Fruit fly (Drosophila melanogaster) whole organism, embryonic: ENCODE results near the gene AGO2.
A peak's percentile ranks its signal among the peaks of the same experiment; 100 is the strongest.

Experiments used
- Abd-B ChIP-seq: fragments of 200-800 bp; sonication (Bioruptor generic); optimal IDR thresholded peaks from 2 replicates; lab custom pipeline; 2018; ENCODE audit warnings: missing biosample characterization, mild to moderate bottlenecking, missing genetic modification characterization, moderate library complexity
- Bdp1 ChIP-seq: fragments of 200-800 bp; sonication (Bioruptor generic); optimal IDR thresholded peaks from 3 replicates; lab custom pipeline; 2016; ENCODE audit warnings: missing biosample characterization, missing genetic modification characterization
- C15 ChIP-seq: fragments of 200-800 bp; sonication (Bioruptor generic); IDR thresholded peaks from 3 replicates; pipeline ENCODE4 v1.3.6; 2022; ENCODE audit warnings: missing biosample characterization, missing genetic modification characterization
- CG11085 ChIP-seq: fragments of 200-800 bp; sonication (Bioruptor generic); IDR thresholded peaks from 2 replicates; pipeline ENCODE4 v1.3.6; 2022; ENCODE audit warnings: missing biosample characterization, missing genetic modification characterization
- CG11398 ChIP-seq: fragments of 200-800 bp; sonication (Bioruptor generic); optimal IDR thresholded peaks from 2 replicates; lab custom pipeline; 2016; ENCODE audit warnings: missing biosample characterization, missing genetic modification characterization
- CG11695 ChIP-seq: fragments of 200-800 bp; sonication (Bioruptor generic); IDR thresholded peaks from 3 replicates; pipeline ENCODE4 v1.3.6; 2022; ENCODE audit warnings: missing biosample characterization, missing genetic modification characterization
- CG12155 ChIP-seq: fragments of 200-800 bp; sonication (Bioruptor generic); optimal IDR thresholded peaks from 3 replicates; lab custom pipeline; 2016; ENCODE audit warnings: missing biosample characterization, missing genetic modification characterization
- CG12219 ChIP-seq: fragments of 200-800 bp; sonication (Bioruptor generic); optimal IDR thresholded peaks from 3 replicates; lab custom pipeline; 2018; ENCODE audit warnings: missing biosample characterization, mild to moderate bottlenecking, missing genetic modification characterization
- CG12391 ChIP-seq: fragments of 200-800 bp; sonication (Bioruptor generic); optimal IDR thresholded peaks from 3 replicates; lab custom pipeline; 2018; ENCODE audit warnings: missing biosample characterization, mild to moderate bottlenecking, missing genetic modification characterization, moderate library complexity
- CG12744 ChIP-seq: fragments of 200-800 bp; sonication (Bioruptor generic); optimal IDR thresholded peaks from 2 replicates; lab custom pipeline; 2016; ENCODE audit warnings: missing biosample characterization, missing genetic modification characterization
- CG12942 ChIP-seq: fragments of 200-800 bp; sonication (Bioruptor generic); optimal IDR thresholded peaks from 3 replicates; lab custom pipeline; 2016; ENCODE audit warnings: missing biosample characterization, missing genetic modification characterization
- CG14050 ChIP-seq: fragments of 200-800 bp; sonication (Bioruptor generic); IDR thresholded peaks from 3 replicates; pipeline ENCODE4 v1.3.6; 2022; ENCODE audit warnings: missing biosample characterization, missing genetic modification characterization
- CG15696 ChIP-seq: fragments of 200-800 bp; sonication (Bioruptor generic); optimal IDR thresholded peaks from 2 replicates; lab custom pipeline; 2019; ENCODE audit warnings: missing biosample characterization, mild to moderate bottlenecking, missing genetic modification characterization, moderate library complexity
- CG17361 ChIP-seq: fragments of 200-800 bp; sonication (Bioruptor generic); IDR thresholded peaks from 3 replicates; pipeline ENCODE4 v1.3.6; 2022; ENCODE audit warnings: missing biosample characterization, missing genetic modification characterization
- CG17829 ChIP-seq: fragments of 200-800 bp; optimal IDR thresholded peaks from 2 replicates; lab custom pipeline; 2019; ENCODE audit warnings: missing biosample characterization, mild to moderate bottlenecking, missing genetic modification characterization, moderate library complexity
- CG18764 ChIP-seq: fragments of 200-800 bp; sonication (Bioruptor generic); optimal IDR thresholded peaks from 3 replicates; lab custom pipeline; 2016; ENCODE audit warnings: missing biosample characterization, missing genetic modification characterization
- CG30403 ChIP-seq: fragments of 200-800 bp; sonication (Bioruptor generic); optimal IDR thresholded peaks from 3 replicates; lab custom pipeline; 2016; ENCODE audit warnings: missing biosample characterization, missing genetic modification characterization
- CG31365 ChIP-seq: fragments of 200-800 bp; sonication (Bioruptor generic); optimal IDR thresholded peaks from 2 replicates; lab custom pipeline; 2018; ENCODE audit warnings: missing biosample characterization, mild to moderate bottlenecking, missing genetic modification characterization
- CG7357 ChIP-seq: fragments of 200-800 bp; sonication (Bioruptor generic); IDR thresholded peaks from 3 replicates; pipeline ENCODE4 v1.3.6; 2022; ENCODE audit warnings: missing biosample characterization, missing genetic modification characterization
- CG7987 ChIP-seq: fragments of 200-800 bp; sonication (Bioruptor generic); optimal IDR thresholded peaks from 2 replicates; lab custom pipeline; 2018; ENCODE audit warnings: missing biosample characterization, mild to moderate bottlenecking, missing genetic modification characterization, moderate library complexity
- CG8359 ChIP-seq: fragments of 200-800 bp; sonication (Bioruptor generic); optimal IDR thresholded peaks from 2 replicates; lab custom pipeline; 2017; ENCODE audit warnings: missing biosample characterization, mild to moderate bottlenecking, missing genetic modification characterization, borderline replicate concordance
- Dip3 ChIP-seq: fragments of 200-800 bp; sonication (Bioruptor generic); optimal IDR thresholded peaks from 3 replicates; lab custom pipeline; 2016; ENCODE audit warnings: missing biosample characterization, missing genetic modification characterization
- Gug ChIP-seq: fragments of 200-800 bp; sonication (Bioruptor generic); IDR thresholded peaks from 4 replicates; pipeline ENCODE4 v1.3.6; 2022; ENCODE audit warnings: missing biosample characterization, missing genetic modification characterization
- HLH4C ChIP-seq: fragments of 200-800 bp; sonication (Bioruptor generic); IDR thresholded peaks from 3 replicates; pipeline ENCODE4 v1.3.6; 2022; ENCODE audit warnings: missing biosample characterization, missing genetic modification characterization; ENCODE audit not compliant: partially characterized antibody
- Jarid2 ChIP-seq: fragments of 200-800 bp; sonication (Bioruptor generic); optimal IDR thresholded peaks from 3 replicates; lab custom pipeline; 2017; ENCODE audit warnings: mild to moderate bottlenecking, missing biosample characterization, missing genetic modification reagents, missing genetic modification characterization
- MESR4 ChIP-seq: fragments of 200-800 bp; sonication (Bioruptor generic); optimal IDR thresholded peaks from 2 replicates; lab custom pipeline; 2018; ENCODE audit warnings: missing biosample characterization, mild to moderate bottlenecking, missing genetic modification characterization, moderate library complexity
- MTF-1 ChIP-seq: fragments of 200-800 bp; sonication (Bioruptor generic); optimal IDR thresholded peaks from 2 replicates; lab custom pipeline; 2018; ENCODE audit warnings: missing biosample characterization, mild to moderate bottlenecking, missing genetic modification characterization, borderline replicate concordance
- Med ChIP-seq: fragments of 200-800 bp; sonication (Bioruptor generic); peaks from one replicate; lab custom pipeline; 2016; ENCODE audit warnings: missing biosample characterization, missing genetic modification characterization, mild to moderate bottlenecking, inconsistent platforms, moderate library complexity
- Oaz ChIP-seq: fragments of 200-800 bp; sonication (Bioruptor generic); IDR thresholded peaks from 2 replicates; pipeline ENCODE4 v1.3.6; 2022; ENCODE audit warnings: missing biosample characterization, missing genetic modification characterization
- Pdp1 ChIP-seq, 2 experiments: fragments of 200-800 bp; sonication (Bioruptor generic); optimal IDR thresholded peaks; 3 replicates each; lab custom pipeline; 2016; ENCODE audit warnings: missing biosample characterization in 2 of 2, missing genetic modification characterization in 2 of 2, mild to moderate bottlenecking in 1 of 2, moderate library complexity in 1 of 2
- Ptx1 ChIP-seq: fragments of 200-800 bp; sonication (Bioruptor generic); IDR thresholded peaks from 2 replicates; pipeline ENCODE4 v1.3.6; 2022; ENCODE audit warnings: missing biosample characterization, missing genetic modification characterization
- Ravus ChIP-seq: fragments of 200-800 bp; sonication (Bioruptor generic); IDR thresholded peaks from 2 replicates; pipeline ENCODE4 v1.3.6; 2022; ENCODE audit warnings: missing biosample characterization, missing genetic modification characterization
- Side ChIP-seq: fragments of 200-800 bp; sonication (Bioruptor generic); optimal IDR thresholded peaks from 2 replicates; lab custom pipeline; 2016; ENCODE audit warnings: missing biosample characterization, missing genetic modification characterization
- Sin3A ChIP-seq: fragments of >200 bp; optimal IDR thresholded peaks from 2 replicates; lab custom pipeline; 2018
- Sox100B ChIP-seq: fragments of 200-800 bp; sonication (Bioruptor generic); optimal IDR thresholded peaks from 3 replicates; lab custom pipeline; 2018; ENCODE audit warnings: missing biosample characterization, mild to moderate bottlenecking, missing genetic modification characterization
- Taf1 ChIP-seq: fragments of 200-800 bp; sonication (Bioruptor generic); IDR thresholded peaks from 2 replicates; pipeline ENCODE4 v1.3.6; 2022; ENCODE audit warnings: missing biosample characterization, missing genetic modification characterization
- az2 ChIP-seq: fragments of 200-800 bp; sonication (Bioruptor generic); optimal IDR thresholded peaks from 3 replicates; lab custom pipeline; 2016; ENCODE audit warnings: missing biosample characterization, missing genetic modification characterization
- bab2 ChIP-seq: fragments of 200-800 bp; sonication (Bioruptor generic); optimal IDR thresholded peaks from 2 replicates; lab custom pipeline; 2016; ENCODE audit warnings: missing biosample characterization, missing genetic modification characterization
- corto ChIP-seq: fragments of 200-800 bp; sonication (Bioruptor generic); optimal IDR thresholded peaks from 2 replicates; lab custom pipeline; 2016; ENCODE audit warnings: missing biosample characterization, mild to moderate bottlenecking, missing genetic modification characterization, moderate library complexity
- dysf ChIP-seq: fragments of 200-800 bp; sonication (Bioruptor generic); IDR thresholded peaks from 3 replicates; pipeline ENCODE4 v1.3.6; 2022; ENCODE audit warnings: missing biosample characterization, missing genetic modification characterization
- fru ChIP-seq: fragments of >200 bp; optimal IDR thresholded peaks from 2 replicates; lab custom pipeline; 2017
- lola ChIP-seq, 3 experiments: fragments of >200 bp in 2 of 3; fragments of 200-800 bp in 1 of 3; sonication (Bioruptor generic) in 1 of 3; optimal IDR thresholded peaks; 2 replicates each; lab custom pipeline; 2017 to 2019; ENCODE audit warnings: missing biosample characterization in 3 of 3, missing genetic modification characterization in 3 of 3, mild to moderate bottlenecking in 1 of 3, moderate library complexity in 1 of 3
- nerfin-1 ChIP-seq: fragments of 200-800 bp; sonication (Bioruptor generic); optimal IDR thresholded peaks from 3 replicates; lab custom pipeline; 2019; ENCODE audit warnings: missing biosample characterization, mild to moderate bottlenecking, missing genetic modification characterization, moderate library complexity
- otp ChIP-seq: fragments of 200-800 bp; sonication (Bioruptor generic); IDR thresholded peaks from 3 replicates; pipeline ENCODE4, ENCODE4 v1.3.6; 2022; ENCODE audit warnings: missing biosample characterization, missing genetic modification characterization
- pho ChIP-seq: fragments of 200-800 bp; sonication (Bioruptor generic); optimal IDR thresholded peaks from 2 replicates; lab custom pipeline; 2016; ENCODE audit warnings: missing biosample characterization, missing genetic modification characterization
- sd ChIP-seq: fragments of 200-800 bp; sonication (Bioruptor generic); optimal IDR thresholded peaks from 3 replicates; lab custom pipeline; 2018; ENCODE audit warnings: missing biosample characterization, mild to moderate bottlenecking, missing genetic modification characterization, moderate library complexity
- so ChIP-seq: fragments of 200-800 bp; sonication (Bioruptor generic); IDR thresholded peaks from 3 replicates; pipeline ENCODE4 v1.3.6; 2022; ENCODE audit warnings: missing biosample characterization, missing genetic modification characterization
- tap ChIP-seq: fragments of 200-800 bp; optimal IDR thresholded peaks from 3 replicates; lab custom pipeline; 2019; ENCODE audit warnings: missing biosample characterization, mild to moderate bottlenecking, missing genetic modification characterization, moderate library complexity
- toy ChIP-seq: fragments of 200-800 bp; sonication (Bioruptor generic); IDR thresholded peaks from 2 replicates; pipeline ENCODE4 v1.3.6; 2022; ENCODE audit warnings: missing biosample characterization, missing genetic modification characterization
- vfl ChIP-seq: fragments of 200-800 bp; sonication (Bioruptor generic); optimal IDR thresholded peaks from 2 replicates; lab custom pipeline; 2016; ENCODE audit warnings: missing biosample characterization, missing genetic modification characterization
- vnd ChIP-seq: fragments of 200-800 bp; sonication (Bioruptor generic); IDR thresholded peaks from 3 replicates; pipeline ENCODE4 v1.3.6; 2022; ENCODE audit warnings: missing biosample characterization, missing genetic modification characterization; ENCODE audit not compliant: partially characterized antibody

Gene AGO2

dm6 chr3L:15563058-15563850 lies 9.3 kb downstream of the AGO2 start, which contains the start of the genes CG7739 and SCCRO (continued):
- TF ChIP-seq Ptx1 (GFP tag; lab: Robert Waterston, UW) = peak; percentile 75
- TF ChIP-seq Oaz (GFP tag; lab: Robert Waterston, UW) = 0 out of 2 replicates have a peak, but pooled peaks have one; percentile 45
- peak; percentile 71 for TF ChIP-seq CG30403 (GFP tag; lab: Kevin White, UChicago)
- peak; percentile 14 for TF ChIP-seq vfl (GFP tag; lab: Kevin White, UChicago)
- peak; percentile 75 for TF ChIP-seq CG11695 (GFP tag; lab: Robert Waterston, UW)
- peak; percentile 93 for TF ChIP-seq CG7357
- peak; percentile 76 for TF ChIP-seq CG12391
- peak; percentile 46 for TF ChIP-seq CG12155 (GFP tag; lab: Kevin White, UChicago)
- peak; percentile 66 for TF ChIP-seq CG11085 (GFP tag; lab: Robert Waterston, UW)
- TF ChIP-seq otp (GFP tag; lab: Robert Waterston, UW) = 0 out of 3 replicates have a peak, but pooled peaks have one; percentile 31
- TF ChIP-seq CG14050 (GFP tag; lab: Robert Waterston, UW) = peak; percentile 28; the same call in 1 of the 3 replicates
- TF ChIP-seq CG18764 (GFP tag; lab: Kevin White, UChicago) = peak; percentile 36
- peak; percentile 66 for TF ChIP-seq Sin3A
- TF ChIP-seq Jarid2 (GFP tag; lab: Kevin White, UChicago) = no peak
- peak; percentile 7; the same call in 1 of the 3 replicates for TF ChIP-seq vnd
- TF ChIP-seq sd = no peak
- peak; percentile 15 for TF ChIP-seq az2 (GFP tag; lab: Kevin White, UChicago)
- TF ChIP-seq MTF-1 (GFP tag; lab: Kevin White, UChicago) = no peak
- TF ChIP-seq fru (lab: Kevin White, UChicago) = no peak
- TF ChIP-seq tap (tag; lab: Kevin White, UChicago) = peak; percentile 57
- peak; percentile 92 for TF ChIP-seq Med (GFP tag; lab: Kevin White, UChicago)
- TF ChIP-seq Side (GFP tag; lab: Kevin White, UChicago) = peak; percentile 11
- TF ChIP-seq Gug (GFP tag; lab: Robert Waterston, UW) = peak; percentile 68; the same call in 2 of the 4 replicates
- TF ChIP-seq Taf1 (GFP tag; lab: Robert Waterston, UW) = 0 out of 2 replicates have a peak, but pooled peaks have one; percentile 5
- TF ChIP-seq lola (GFP tag; optimal IDR thresholded peaks at IDR 0.05; lab: Kevin White, UChicago) = peak in 1 of 3 experiments; percentile 45
- no peak for TF ChIP-seq CG8359 (GFP tag; lab: Kevin White, UChicago)
- TF ChIP-seq Ravus = peak; percentile 10; the same call in 1 of the 2 replicates
- peak; percentile 4 for TF ChIP-seq Sox100B (GFP tag; lab: Kevin White, UChicago)
- peak; percentile 68 for TF ChIP-seq Abd-B (GFP tag; lab: Kevin White, UChicago)
- TF ChIP-seq CG11398 (GFP tag; lab: Kevin White, UChicago) = peak; percentile 26
- peak; percentile 63 for TF ChIP-seq CG12942 (GFP tag; lab: Kevin White, UChicago)
- peak; percentile 70; the same call in 2 of the 3 replicates for TF ChIP-seq dysf (GFP tag; lab: Robert Waterston, UW)
- TF ChIP-seq CG7987 (GFP tag; lab: Kevin White, UChicago) = no peak
- TF ChIP-seq Bdp1 = peak; percentile 35
- peak; percentile 71 for TF ChIP-seq CG17829 (tag; lab: Kevin White, UChicago)
- TF ChIP-seq CG17361 (GFP tag; lab: Robert Waterston, UW) = peak; percentile 85
- peak; percentile 30 for TF ChIP-seq Dip3 (GFP tag; lab: Kevin White, UChicago)

dm6 chr3L:15563851-15564106 lies 9.9 kb downstream of the AGO2 start:
- TF ChIP-seq nerfin-1 (tag; lab: Kevin White, UChicago) (no peak), HLH4C (GFP tag; lab: Robert Waterston, UW) (no peak), corto (GFP tag; lab: Kevin White, UChicago) (no peak), Pdp1 (GFP tag; optimal IDR thresholded peaks at IDR 0.05; lab: Kevin White, UChicago) (peak in 1 of 2 experiments; percentile 95), MESR4 (GFP tag; lab: Kevin White, UChicago) (peak; percentile 6), toy (GFP tag; lab: Robert Waterston, UW) (no peak), bab2 (GFP tag; lab: Kevin White, UChicago) (no peak), CG31365 (no peak), CG12744 (GFP tag; lab: Kevin White, UChicago) (no peak), so (no peak), CG15696 (tag; lab: Kevin White, UChicago) (no peak), CG12219 (GFP tag; lab: Kevin White, UChicago) (no peak), C15 (GFP tag; lab: Robert Waterston, UW) (no peak), pho (no peak)
